ENCODE assay signal across 7 worm cellular contexts in the genomic region with DNA sequence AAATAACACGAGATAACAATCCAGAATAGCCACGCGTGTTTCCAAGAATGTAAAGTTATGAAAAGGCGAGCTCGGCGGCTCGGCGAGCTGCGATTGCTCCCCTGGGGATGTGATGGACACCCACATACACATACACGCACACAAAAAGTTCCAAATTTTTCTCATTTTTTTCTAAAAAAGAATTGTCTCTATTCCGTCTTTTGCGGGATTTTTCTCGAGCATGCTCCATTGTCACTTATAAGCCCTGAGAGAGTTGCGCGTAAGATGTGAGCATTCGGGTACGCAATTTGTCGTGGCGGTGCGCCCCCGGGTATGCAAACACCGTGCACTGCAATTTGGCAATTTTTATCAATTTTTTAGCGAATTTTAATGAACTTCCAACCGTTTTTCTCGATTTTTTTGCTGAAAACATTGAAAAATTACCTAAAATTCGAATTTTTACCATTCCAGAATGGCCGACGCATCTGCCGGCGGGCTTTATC.
TF ChIP-seq lines count a peak whose summit lies in the region.

Gene F08D12.12 (minus strand): TSS at position 51 of the 482 bp plus-strand sequence.
Gene srpa-72 (plus strand): TSS at position 451 of the 482 bp plus-strand sequence.

TF ChIP-seq in whole organism, L1 larva, 84 proteins besides CTCF, POLR2A, EP300 and RAD21 (continues in another document):
- TF ChIP-seq xbp-1 (tag; optimal IDR thresholded peaks at IDR 0.05; lab: Kevin White, UChicago) (peak; percentile 27), lin-15B (tag; optimal IDR thresholded peaks at IDR 0.05; lab: Kevin White, UChicago) (peak; percentile 15), ceh-82 (tag; optimal IDR thresholded peaks at IDR 0.05; lab: Kevin White, UChicago) (peak in 2 of 3 experiments; percentile 27 to 41), sox-4 (tag; optimal IDR thresholded peaks at IDR 0.05; lab: Kevin White, UChicago) (no peak), tlp-1 (tag; optimal IDR thresholded peaks at IDR 0.05; lab: Kevin White, UChicago) (no peak), lin-14 (GFP tag; optimal IDR thresholded peaks at IDR 0.05; lab: Kevin White, UChicago) (peak; percentile 57), lsy-2 (tag; optimal IDR thresholded peaks at IDR 0.05; lab: Kevin White, UChicago) (peak; percentile 36 to 63), C04F5.9 (tag; optimal IDR thresholded peaks at IDR 0.05; lab: Kevin White, UChicago) (no peak), efl-1 (optimal IDR thresholded peaks at IDR 0.05; lab: Kevin White, UChicago) (peak; percentile 56 to 60), efl-1 (GFP tag; optimal IDR thresholded peaks at IDR 0.05 in 1 of 2; lab: Kevin White, UChicago) (peak; percentile 53 to 95), vab-15 (tag; optimal IDR thresholded peaks at IDR 0.05; lab: Kevin White, UChicago) (peak; percentile 26), lin-35 (GFP tag; optimal IDR thresholded peaks at IDR 0.05; lab: Kevin White, UChicago) (peak; percentile 29 to 61)

TF ChIP-seq in whole organism, L2 larva, 48 proteins besides CTCF, POLR2A, EP300 and RAD21:
- TF ChIP-seq mdl-1 (tag; optimal IDR thresholded peaks at IDR 0.05; lab: Kevin White, UChicago) (peak in 1 of 2 experiments; percentile 39), sma-3 (GFP tag; optimal IDR thresholded peaks at IDR 0.05; lab: Kevin White, UChicago) (peak; percentile 29), F13H6.1 (tag; optimal IDR thresholded peaks at IDR 0.05; lab: Kevin White, UChicago) (peak; percentile 24), nhr-129 (tag; optimal IDR thresholded peaks at IDR 0.05; lab: Kevin White, UChicago) (peak; percentile 41), ztf-4 (tag; optimal IDR thresholded peaks at IDR 0.05; lab: Kevin White, UChicago) (no peak), ceh-16 (tag; optimal IDR thresholded peaks at IDR 0.05; lab: Kevin White, UChicago) (no peak), mab-5 (tag; optimal IDR thresholded peaks at IDR 0.05; lab: Kevin White, UChicago) (peak; percentile 7), lin-11 (tag; optimal IDR thresholded peaks at IDR 0.05; lab: Kevin White, UChicago) (peak; percentile 0), lsy-2 (tag; optimal IDR thresholded peaks at IDR 0.05; lab: Kevin White, UChicago) (peak; percentile 24 to 60), C34F6.9 (tag; optimal IDR thresholded peaks at IDR 0.05; lab: Kevin White, UChicago) (peak; percentile 33), unc-55 (GFP tag; optimal IDR thresholded peaks at IDR 0.05; lab: Kevin White, UChicago) (peak; percentile 57)

TF ChIP-seq in whole organism, L3 larva, 47 proteins besides CTCF, POLR2A, EP300 and RAD21:
- TF ChIP-seq lin-15B (tag; optimal IDR thresholded peaks at IDR 0.05; lab: Kevin White, UChicago) (peak; percentile 47), lin-39 (tag; optimal IDR thresholded peaks at IDR 0.05; lab: Kevin White, UChicago) (peak; percentile 63), elt-2 (tag; optimal IDR thresholded peaks at IDR 0.05; lab: Kevin White, UChicago) (peak; percentile 21), hmg-11 (tag; optimal IDR thresholded peaks at IDR 0.05; lab: Kevin White, UChicago) (peak; percentile 85), unc-39 (tag; optimal IDR thresholded peaks at IDR 0.05; lab: Kevin White, UChicago) (no peak), ceh-16 (tag; optimal IDR thresholded peaks at IDR 0.05; lab: Kevin White, UChicago) (no peak)
TF ChIP-seq in whole organism, L3 larva: peak in this region for 4.

TF ChIP-seq in whole organism, L4 larva, 104 proteins besides CTCF, POLR2A, EP300 and RAD21 (continues in another document):
- TF ChIP-seq aha-1 (tag; lab: Kevin White, UChicago) (no peak), set-16 (GFP tag; IDR thresholded peaks at IDR 0.05; lab: Robert Waterston, UW) (no peak), Y48G9A.11 (GFP tag; IDR thresholded peaks at IDR 0.05; lab: Robert Waterston, UW) (no peak), ceh-82 (tag; optimal IDR thresholded peaks at IDR 0.05; lab: Kevin White, UChicago) (no peak), ama-1 (optimal IDR thresholded peaks at IDR 0.05; lab: Kevin White, UChicago) (no peak), sdz-12 (GFP tag; optimal IDR thresholded peaks at IDR 0.05; lab: Kevin White, UChicago) (no peak), lin-15B (tag; optimal IDR thresholded peaks at IDR 0.05; lab: Kevin White, UChicago) (no peak), ceh-20 (GFP tag; IDR thresholded peaks at IDR 0.05; lab: Robert Waterston, UW) (0 out of 2 replicates have a peak, but pooled peaks have one; percentile 9), snpc-4 (tag; optimal IDR thresholded peaks at IDR 0.05; lab: Kevin White, UChicago) (no peak), mdl-1 (tag; optimal IDR thresholded peaks at IDR 0.05; lab: Kevin White, UChicago) (no peak), duxl-1 (tag; optimal IDR thresholded peaks at IDR 0.05; lab: Kevin White, UChicago; ENCODE audit: poor library complexity) (no peak), spr-3 (GFP tag; optimal IDR thresholded peaks at IDR 0.05; lab: Kevin White, UChicago) (no peak), mes-2 (tag; optimal IDR thresholded peaks at IDR 0.05; lab: Kevin White, UChicago; ENCODE audit: poor library complexity, severe bottlenecking) (peak; percentile 74), tag-97 (GFP tag; IDR thresholded peaks at IDR 0.05; lab: Robert Waterston, UW) (no peak), Y105C5A.15 (GFP tag; IDR thresholded peaks at IDR 0.05; lab: Robert Waterston, UW) (no peak)

TF ChIP-seq in whole organism, early embryonic, 17 proteins besides CTCF, POLR2A, EP300 and RAD21:
- peak; percentile 46 for TF ChIP-seq F13C5.2 (tag; optimal IDR thresholded peaks at IDR 0.05; lab: Kevin White, UChicago)
- TF ChIP-seq pes-1 (GFP tag; IDR thresholded peaks at IDR 0.05; lab: Robert Waterston, UW) = no peak
- no peak for TF ChIP-seq ama-1 (optimal IDR thresholded peaks at IDR 0.05; lab: Kevin White, UChicago)

TF ChIP-seq in whole organism, mixed stage, embryonic, 35 proteins besides CTCF, POLR2A, EP300 and RAD21:
- TF ChIP-seq elt-1 (tag; optimal IDR thresholded peaks at IDR 0.05; lab: Kevin White, UChicago; ENCODE audit: borderline replicate concordance, insufficient read depth) (no peak), lsy-2 (tag; optimal IDR thresholded peaks at IDR 0.05; lab: Kevin White, UChicago) (peak; percentile 10), unc-120 (tag; optimal IDR thresholded peaks at IDR 0.05; lab: Kevin White, UChicago; ENCODE audit: poor library complexity, severe bottlenecking) (peak; percentile 7), pha-4 (tag; optimal IDR thresholded peaks at IDR 0.05; lab: Kevin White, UChicago) (peak; percentile 45), lin-13 (tag; optimal IDR thresholded peaks at IDR 0.05; lab: Kevin White, UChicago) (no peak), ces-1 (GFP tag; optimal IDR thresholded peaks at IDR 0.05; lab: Kevin White, UChicago) (no peak), nhr-76 (tag; optimal IDR thresholded peaks at IDR 0.05; lab: Kevin White, UChicago) (no peak), M03D4.4 (tag; optimal IDR thresholded peaks at IDR 0.05; lab: Kevin White, UChicago) (no peak), bed-3 (GFP tag; optimal IDR thresholded peaks at IDR 0.05; lab: Kevin White, UChicago) (no peak), ceh-43 (GFP tag; optimal IDR thresholded peaks at IDR 0.05; lab: Kevin White, UChicago) (no peak)

TF ChIP-seq in whole organism, young adult, 124 proteins besides CTCF, POLR2A, EP300 and RAD21:
- TF ChIP-seq let-607 (tag; optimal IDR thresholded peaks at IDR 0.05; lab: Kevin White, UChicago) (peak; percentile 5 to 53), lsl-1 (GFP tag; optimal IDR thresholded peaks at IDR 0.05; lab: Kevin White, UChicago) (peak; percentile 6), sdz-38 (tag; optimal IDR thresholded peaks at IDR 0.05; lab: Kevin White, UChicago) (no peak), hmg-1.2 (GFP tag; IDR thresholded peaks at IDR 0.05; lab: Robert Waterston, UW) (peak; percentile 34; the same call in 1 of the 2 replicates), cebp-1 (GFP tag; IDR thresholded peaks at IDR 0.05; lab: Robert Waterston, UW) (no peak), cebp-1 (tag; optimal IDR thresholded peaks at IDR 0.05; lab: Kevin White, UChicago) (peak; percentile 16), mcd-1 (GFP tag; IDR thresholded peaks at IDR 0.05; lab: Robert Waterston, UW) (peak; percentile 54), lin-54 (GFP tag; optimal IDR thresholded peaks at IDR 0.05; lab: Kevin White, UChicago) (peak; percentile 36), rcor-1 (GFP tag; IDR thresholded peaks at IDR 0.05; lab: Robert Waterston, UW) (no peak), tbp1 (GFP tag; optimal IDR thresholded peaks at IDR 0.05; lab: Kevin White, UChicago) (peak; percentile 30)
